Worm (Caenorhabditis elegans) whole organism, L3 larva: Measurements from ENCODE around the gene fah-1.

Experiments
- ceh-16 ChIP-seq: sonication (generic microtip); optimal IDR thresholded peaks from 2 replicates; lab custom pipeline; 2017; ENCODE audit warnings: missing biosample characterization, missing genetic modification characterization
- ceh-28 ChIP-seq: fragments of 150-350 bp; optimal IDR thresholded peaks from 2 replicates; lab custom pipeline; 2014; ENCODE audit warnings: missing biosample characterization, missing genetic modification reagents, missing genetic modification characterization
- egl-27 ChIP-seq: sonication (generic microtip); optimal IDR thresholded peaks from 4 replicates; lab custom pipeline; 2017; ENCODE audit warnings: missing biosample characterization, missing genetic modification reagents, missing genetic modification characterization
- elt-1 ChIP-seq: fragments of 150-350 bp; optimal IDR thresholded peaks from 2 replicates; lab custom pipeline; 2014; ENCODE audit warnings: missing biosample characterization, missing genetic modification characterization
- elt-2 ChIP-seq: sonication (generic microtip); optimal IDR thresholded peaks from 2 replicates; lab custom pipeline; 2016; ENCODE audit warnings: missing genetic modification reagents, mild to moderate bottlenecking, missing genetic modification characterization, missing compliant biosample characterization
- eor-1 ChIP-seq, 2 experiments: fragments of 150-350 bp; optimal IDR thresholded peaks; 2 replicates each; lab custom pipeline; 2014 to 2018; ENCODE audit warnings: missing biosample characterization in 2 of 2, missing genetic modification characterization in 2 of 2
- fkh-10 ChIP-seq: sonication (generic microtip); optimal IDR thresholded peaks from 2 replicates; lab custom pipeline; 2017; ENCODE audit warnings: missing biosample characterization, missing genetic modification reagents, missing genetic modification characterization
- fos-1 ChIP-seq: fragments of 150-350 bp; optimal IDR thresholded peaks from 2 replicates; lab custom pipeline; 2014; ENCODE audit warnings: missing biosample characterization, missing genetic modification characterization
- nhr-237 ChIP-seq: fragments of 150-350 bp; optimal IDR thresholded peaks from 2 replicates; lab custom pipeline; 2014; ENCODE audit warnings: missing biosample characterization, missing genetic modification characterization
- nhr-76 ChIP-seq: fragments of 150-350 bp; sonication (generic microtip); optimal IDR thresholded peaks from 5 replicates; lab custom pipeline; 2014; ENCODE audit warnings: missing biosample characterization, missing genetic modification characterization
- snpc-4 ChIP-seq: fragments of 150-350 bp; optimal IDR thresholded peaks from 2 replicates; lab custom pipeline; 2014; ENCODE audit warnings: missing biosample characterization, missing genetic modification characterization

DNA sequence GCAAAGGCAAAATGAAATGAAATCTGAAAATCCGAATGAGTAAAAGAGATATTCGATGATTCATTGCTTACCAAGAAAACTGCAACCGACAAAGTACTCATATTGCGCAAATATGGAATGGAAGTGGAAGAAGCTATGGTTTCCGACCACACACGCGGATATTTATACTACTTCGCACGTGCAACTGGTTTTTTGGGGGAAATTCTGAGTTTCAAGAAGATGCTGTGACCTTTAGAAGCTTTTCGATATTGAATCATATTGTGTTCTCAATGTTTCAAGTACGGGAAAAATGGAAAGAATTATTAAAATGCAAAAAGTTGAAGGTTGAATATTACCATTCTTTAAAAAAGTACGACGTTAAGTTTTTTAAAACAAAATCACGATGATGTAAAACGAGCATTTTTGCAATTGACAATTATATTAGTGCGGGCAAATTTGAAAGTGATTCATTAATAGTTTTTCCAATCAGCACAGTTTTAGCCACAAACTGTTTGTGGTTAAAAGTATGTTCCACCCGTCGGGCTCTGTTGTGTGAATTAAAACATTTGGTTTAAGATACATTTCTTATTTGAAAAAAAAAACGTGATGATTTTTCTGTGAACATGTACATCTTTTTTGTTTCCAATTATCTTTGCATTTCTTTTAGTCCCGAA is 2.2 kb upstream of the fah-1 start, which contains the start of the genes grl-6 and K10C2.6:
- TF ChIP-seq eor-1 (tag; optimal IDR thresholded peaks at IDR 0.05; lab: Kevin White, UChicago) (no peak), fos-1 (tag; lab: Kevin White, UChicago) (no peak), snpc-4 (no peak), egl-27 (tag; lab: Kevin White, UChicago) (no peak), elt-1 (no peak), nhr-76 (tag; lab: Kevin White, UChicago) (no peak), nhr-237 (no peak), ceh-16 (no peak), ceh-28 (no peak), fkh-10 (GFP tag; lab: Kevin White, UChicago) (no peak), elt-2 (tag; lab: Kevin White, UChicago) (no peak)
